Fruit fly (Drosophila melanogaster) whole organism, prepupa: ENCODE measurements around the gene noi.

Experiments used
- Blimp-1 ChIP-seq: fragments of 200-800 bp; sonication (Bioruptor generic); optimal IDR thresholded peaks from 3 replicates; lab custom pipeline; 2017; ENCODE audit warnings: missing biosample characterization, missing genetic modification characterization, mild to moderate bottlenecking, moderate library complexity, missing genetic modification reagents
- CG10669 ChIP-seq: fragments of 200-800 bp; sonication (Bioruptor generic); optimal IDR thresholded peaks from 3 replicates; lab custom pipeline; 2018; ENCODE audit warnings: missing biosample characterization, mild to moderate bottlenecking, missing genetic modification characterization, moderate library complexity
- CG11294 ChIP-seq: fragments of 200-800 bp; sonication (Bioruptor generic); IDR thresholded peaks from 2 replicates; pipeline ENCODE4 v1.3.6; 2022; ENCODE audit warnings: missing biosample characterization, missing genetic modification characterization
- CG11902 ChIP-seq: fragments of 200-800 bp; sonication (Bioruptor generic); optimal IDR thresholded peaks from 3 replicates; lab custom pipeline; 2016; ENCODE audit warnings: missing biosample characterization, missing genetic modification characterization
- CG15336 ChIP-seq: fragments of 200-800 bp; sonication (Bioruptor generic); IDR thresholded peaks from 2 replicates; pipeline ENCODE4 v1.3.6; 2022; ENCODE audit warnings: missing biosample characterization, missing genetic modification characterization
- CG3032 ChIP-seq: fragments of 200-800 bp; optimal IDR thresholded peaks from 2 replicates; lab custom pipeline; 2019; ENCODE audit warnings: missing biosample characterization, mild to moderate bottlenecking, missing genetic modification characterization, moderate library complexity
- CG31627 ChIP-seq: fragments of 200-800 bp; sonication (Bioruptor generic); optimal IDR thresholded peaks from 3 replicates; lab custom pipeline; 2016; ENCODE audit warnings: missing biosample characterization, missing genetic modification characterization
- CG32006 ChIP-seq: fragments of 200-800 bp; sonication (Bioruptor generic); optimal IDR thresholded peaks from 3 replicates; lab custom pipeline; 2017; ENCODE audit warnings: missing biosample characterization, mild to moderate bottlenecking, missing genetic modification characterization
- CG34406 ChIP-seq: fragments of 200-800 bp; sonication (Bioruptor generic); optimal IDR thresholded peaks from 3 replicates; lab custom pipeline; 2016; ENCODE audit warnings: missing biosample characterization, missing genetic modification characterization
- CG6276 ChIP-seq: fragments of 200-800 bp; sonication (Bioruptor generic); optimal IDR thresholded peaks from 2 replicates; lab custom pipeline; 2017; ENCODE audit warnings: missing biosample characterization, mild to moderate bottlenecking, missing genetic modification characterization
- CG8119 ChIP-seq: fragments of 200-800 bp; sonication (Bioruptor generic); IDR thresholded peaks from 3 replicates; pipeline ENCODE4 v1.3.6; 2022; ENCODE audit warnings: missing biosample characterization, missing genetic modification characterization
- CG8319 ChIP-seq: fragments of 200-800 bp; sonication (Bioruptor generic); optimal IDR thresholded peaks from 3 replicates; lab custom pipeline; 2016; ENCODE audit warnings: missing biosample characterization, missing genetic modification characterization
- CG8632 ChIP-seq: fragments of 200-800 bp; sonication (Bioruptor generic); optimal IDR thresholded peaks from 3 replicates; lab custom pipeline; 2016; ENCODE audit warnings: missing biosample characterization, missing genetic modification characterization
- CG9139 ChIP-seq: fragments of 200-800 bp; sonication (Bioruptor generic); optimal IDR thresholded peaks from 3 replicates; lab custom pipeline; 2017; ENCODE audit warnings: missing biosample characterization, mild to moderate bottlenecking, missing genetic modification characterization
- Eip75B ChIP-seq: fragments of 200-800 bp; sonication (Bioruptor generic); optimal IDR thresholded peaks from 3 replicates; lab custom pipeline; 2016; ENCODE audit warnings: missing biosample characterization, missing genetic modification characterization
- Gug ChIP-seq: fragments of 200-800 bp; sonication (Bioruptor generic); IDR thresholded peaks from 2 replicates; pipeline ENCODE4 v1.3.6; 2022; ENCODE audit warnings: missing biosample characterization, missing genetic modification characterization
- Hr39 ChIP-seq: fragments of 200-800 bp; sonication (Bioruptor generic); optimal IDR thresholded peaks from 2 replicates; lab custom pipeline; 2016; ENCODE audit warnings: missing biosample characterization, missing genetic modification characterization
- Hr4 ChIP-seq: fragments of 200-800 bp; sonication (Bioruptor generic); optimal IDR thresholded peaks from 3 replicates; lab custom pipeline; 2016; ENCODE audit warnings: missing biosample characterization, missing genetic modification characterization
- Met ChIP-seq: fragments of 200-800 bp; sonication (Bioruptor generic); optimal IDR thresholded peaks from 3 replicates; lab custom pipeline; 2016; ENCODE audit warnings: missing biosample characterization, missing genetic modification characterization
- Smox ChIP-seq: fragments of 200-800 bp; sonication (Bioruptor generic); optimal IDR thresholded peaks from 3 replicates; lab custom pipeline; 2016; ENCODE audit warnings: missing biosample characterization, missing genetic modification characterization
- Sox102F ChIP-seq: fragments of 200-800 bp; sonication (Bioruptor generic); optimal IDR thresholded peaks from 2 replicates; lab custom pipeline; 2016; ENCODE audit warnings: missing biosample characterization, mild to moderate bottlenecking, missing genetic modification characterization
- Sox14 ChIP-seq: fragments of 200-800 bp; sonication (Bioruptor generic); optimal IDR thresholded peaks from 3 replicates; lab custom pipeline; 2016; ENCODE audit warnings: missing biosample characterization, missing genetic modification characterization
- Sox15 ChIP-seq: fragments of 200-800 bp; sonication (Bioruptor generic); optimal IDR thresholded peaks from 3 replicates; lab custom pipeline; 2016; ENCODE audit warnings: missing biosample characterization, missing genetic modification characterization
- achi ChIP-seq: fragments of 200-800 bp; sonication (Bioruptor generic); optimal IDR thresholded peaks from 3 replicates; lab custom pipeline; 2016; ENCODE audit warnings: missing biosample characterization, missing genetic modification characterization
- cyc ChIP-seq: fragments of 200-800 bp; sonication (Bioruptor generic); optimal IDR thresholded peaks from 3 replicates; lab custom pipeline; 2016; ENCODE audit warnings: missing biosample characterization, missing genetic modification characterization
- dac ChIP-seq: fragments of 200-800 bp; sonication (Bioruptor generic); optimal IDR thresholded peaks from 2 replicates; lab custom pipeline; 2017; ENCODE audit warnings: missing biosample characterization, mild to moderate bottlenecking, missing genetic modification characterization
- dsx ChIP-seq: fragments of 200-800 bp; optimal IDR thresholded peaks from 3 replicates; lab custom pipeline; 2019; ENCODE audit warnings: missing biosample characterization, mild to moderate bottlenecking, missing genetic modification characterization, moderate library complexity; ENCODE audit not compliant: poor library complexity, severe bottlenecking
- esn ChIP-seq: fragments of 200-800 bp; sonication (Bioruptor generic); optimal IDR thresholded peaks from 2 replicates; lab custom pipeline; 2016; ENCODE audit warnings: missing biosample characterization, mild to moderate bottlenecking, missing genetic modification characterization, moderate library complexity
- fd85E ChIP-seq: fragments of 200-800 bp; sonication (Bioruptor generic); optimal IDR thresholded peaks from 3 replicates; lab custom pipeline; 2016; ENCODE audit warnings: missing biosample characterization, missing genetic modification characterization
- fkh ChIP-seq: fragments of 200-800 bp; sonication (Bioruptor generic); optimal IDR thresholded peaks from 3 replicates; lab custom pipeline; 2017; ENCODE audit warnings: missing biosample characterization, mild to moderate bottlenecking, missing genetic modification characterization, moderate library complexity
- lz ChIP-seq: fragments of 200-800 bp; sonication (Bioruptor generic); optimal IDR thresholded peaks from 3 replicates; lab custom pipeline; 2016; ENCODE audit warnings: missing biosample characterization, missing genetic modification characterization
- ss ChIP-seq, 2 experiments: fragments of 200-800 bp; sonication (Bioruptor generic); optimal IDR thresholded peaks; 2 replicates in 1 of 2; 3 replicates in 1 of 2; lab custom pipeline; 2017 to 2018; ENCODE audit warnings: mild to moderate bottlenecking in 2 of 2, missing biosample characterization in 2 of 2, missing genetic modification characterization in 2 of 2, moderate library complexity in 1 of 2
- svp ChIP-seq: fragments of 200-800 bp; sonication (Bioruptor generic); peaks from one replicate; lab custom pipeline; 2016; ENCODE audit warnings: missing biosample characterization, missing genetic modification characterization
- vri ChIP-seq: fragments of 200-800 bp; sonication (Bioruptor generic); optimal IDR thresholded peaks from 3 replicates; lab custom pipeline; 2016; ENCODE audit warnings: missing biosample characterization, mild to moderate bottlenecking, missing genetic modification characterization

noi gene

DNA sequence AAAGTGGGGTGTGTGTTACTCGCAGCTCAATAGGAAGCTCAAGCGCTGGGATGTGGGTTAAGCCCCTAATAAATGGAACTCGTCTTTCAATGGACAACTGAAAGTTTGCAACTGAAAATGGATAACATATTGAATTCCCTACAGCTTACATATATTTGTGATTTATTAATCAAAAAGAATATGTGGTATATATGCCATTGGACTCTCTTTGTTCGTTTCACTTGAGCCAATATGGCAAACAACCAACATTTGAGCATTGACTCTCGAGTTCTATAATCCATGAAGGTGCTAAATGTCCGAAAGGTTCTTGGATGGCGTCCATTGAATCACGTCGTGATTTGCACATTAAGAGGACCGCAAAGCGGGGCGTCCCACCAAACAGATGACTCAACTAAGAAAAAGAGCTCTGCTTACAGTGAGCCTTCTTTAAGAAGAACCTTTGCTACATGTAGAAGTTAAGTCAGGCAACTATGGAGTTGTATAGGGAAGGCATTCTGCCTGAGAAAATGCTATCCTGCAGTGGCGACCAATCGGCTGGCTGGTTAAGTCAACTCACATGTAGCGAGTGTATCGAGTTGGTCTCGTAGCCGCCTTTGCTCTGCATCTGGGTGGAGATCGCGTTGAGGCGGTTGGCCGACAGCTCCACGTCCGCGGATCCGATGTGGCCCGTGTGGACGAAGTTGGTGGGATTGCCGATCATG lies 26.8 kb upstream of the noi start (continued):
- TF ChIP-seq Hr4 (GFP tag; lab: Kevin White, UChicago) (peak; percentile 64), Met (GFP tag; lab: Kevin White, UChicago) (peak; percentile 52), CG10669 (GFP tag; lab: Kevin White, UChicago) (peak; percentile 25), CG6276 (GFP tag; lab: Kevin White, UChicago) (peak; percentile 34), Gug (GFP tag; lab: Robert Waterston, UW) (no peak), CG31627 (GFP tag; lab: Kevin White, UChicago) (peak; percentile 47), ss (GFP tag; optimal IDR thresholded peaks at IDR 0.05; lab: Kevin White, UChicago) (no peak), CG8319 (GFP tag; lab: Kevin White, UChicago) (no peak), Eip75B (GFP tag; lab: Kevin White, UChicago) (peak; percentile 52), CG8632 (GFP tag; lab: Kevin White, UChicago) (peak; percentile 23), Sox15 (peak; percentile 15), CG15336 (GFP tag; lab: Robert Waterston, UW) (peak; percentile 57), Smox (GFP tag; lab: Kevin White, UChicago) (peak; percentile 8), fkh (GFP tag; lab: Kevin White, UChicago) (no peak), Sox102F (no peak), CG32006 (GFP tag; lab: Kevin White, UChicago) (peak; percentile 68), CG11902 (GFP tag; lab: Kevin White, UChicago) (peak; percentile 34), Sox14 (GFP tag; lab: Kevin White, UChicago) (peak; percentile 74), CG11294 (no peak), vri (GFP tag; lab: Kevin White, UChicago) (no peak), dac (peak; percentile 22), Hr39 (GFP tag; lab: Kevin White, UChicago) (peak; percentile 51), CG34406 (GFP tag; lab: Kevin White, UChicago) (peak; percentile 18), CG3032 (peak; percentile 17)

DNA sequence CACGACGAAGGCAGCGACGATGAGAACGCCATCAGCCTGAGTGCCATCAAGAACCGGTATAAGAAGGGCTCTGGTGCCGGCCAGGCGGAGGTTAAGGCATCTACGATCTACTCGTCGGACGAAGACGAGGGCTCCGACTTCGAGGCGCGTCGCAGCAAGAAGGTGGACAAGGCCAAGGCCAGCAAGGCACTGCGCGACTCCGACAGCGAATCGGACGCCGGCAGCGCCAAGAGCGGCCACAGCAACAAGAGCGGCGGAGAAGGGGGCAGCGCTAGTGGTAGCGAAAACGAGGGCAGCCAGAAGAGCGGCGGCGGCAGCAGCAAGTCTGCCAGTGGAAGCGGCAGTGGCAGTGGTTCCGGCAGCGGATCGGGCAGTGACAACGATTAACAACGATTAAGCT lies 24.2 kb upstream of the noi start:
- TF ChIP-seq Blimp-1 (GFP tag; lab: Kevin White, UChicago) (no peak), achi (no peak), fd85E (no peak), dsx (GFP tag; lab: Kevin White, UChicago) (no peak)

DNA sequence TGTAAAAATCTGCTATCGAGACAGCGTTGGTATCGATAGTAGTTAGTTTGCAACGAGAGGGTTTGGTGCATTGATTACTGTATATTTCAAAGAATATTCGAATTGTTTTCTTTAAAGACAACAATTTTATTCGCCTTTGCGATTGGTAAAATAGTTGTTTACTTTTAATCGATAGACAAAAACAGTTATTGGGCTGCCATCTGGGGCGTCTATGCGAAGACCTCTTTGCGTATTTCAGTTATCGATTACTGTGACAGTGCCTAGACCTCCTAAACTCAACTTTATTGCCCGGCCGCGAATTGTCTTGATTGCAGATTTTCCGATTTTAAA lies 21.8 kb upstream of the noi start, which contains the start of gene Atu:
Atu (plus strand) TSS at position 245 of the 330 bp plus-strand sequence.
- TF ChIP-seq lz (GFP tag; lab: Kevin White, UChicago) (peak; percentile 29), fkh (GFP tag; lab: Kevin White, UChicago) (peak; percentile 86), Eip75B (GFP tag; lab: Kevin White, UChicago) (peak; percentile 26), achi (peak; percentile 11), CG6276 (GFP tag; lab: Kevin White, UChicago) (no peak), CG8119 (GFP tag; lab: Robert Waterston, UW) (no peak), cyc (peak; percentile 6), Sox102F (no peak), Sox14 (GFP tag; lab: Kevin White, UChicago) (peak; percentile 55), Hr39 (GFP tag; lab: Kevin White, UChicago) (peak; percentile 23), esn (GFP tag; lab: Kevin White, UChicago) (peak; percentile 46), CG9139 (GFP tag; lab: Kevin White, UChicago) (no peak), Met (GFP tag; lab: Kevin White, UChicago) (peak; percentile 17), svp (GFP tag; lab: Kevin White, UChicago) (peak; percentile 65), CG31627 (GFP tag; lab: Kevin White, UChicago) (peak; percentile 32)
